Fruit fly (Drosophila melanogaster): ENCODE results near the gene CG1113.

CG1113 gene

DNA sequence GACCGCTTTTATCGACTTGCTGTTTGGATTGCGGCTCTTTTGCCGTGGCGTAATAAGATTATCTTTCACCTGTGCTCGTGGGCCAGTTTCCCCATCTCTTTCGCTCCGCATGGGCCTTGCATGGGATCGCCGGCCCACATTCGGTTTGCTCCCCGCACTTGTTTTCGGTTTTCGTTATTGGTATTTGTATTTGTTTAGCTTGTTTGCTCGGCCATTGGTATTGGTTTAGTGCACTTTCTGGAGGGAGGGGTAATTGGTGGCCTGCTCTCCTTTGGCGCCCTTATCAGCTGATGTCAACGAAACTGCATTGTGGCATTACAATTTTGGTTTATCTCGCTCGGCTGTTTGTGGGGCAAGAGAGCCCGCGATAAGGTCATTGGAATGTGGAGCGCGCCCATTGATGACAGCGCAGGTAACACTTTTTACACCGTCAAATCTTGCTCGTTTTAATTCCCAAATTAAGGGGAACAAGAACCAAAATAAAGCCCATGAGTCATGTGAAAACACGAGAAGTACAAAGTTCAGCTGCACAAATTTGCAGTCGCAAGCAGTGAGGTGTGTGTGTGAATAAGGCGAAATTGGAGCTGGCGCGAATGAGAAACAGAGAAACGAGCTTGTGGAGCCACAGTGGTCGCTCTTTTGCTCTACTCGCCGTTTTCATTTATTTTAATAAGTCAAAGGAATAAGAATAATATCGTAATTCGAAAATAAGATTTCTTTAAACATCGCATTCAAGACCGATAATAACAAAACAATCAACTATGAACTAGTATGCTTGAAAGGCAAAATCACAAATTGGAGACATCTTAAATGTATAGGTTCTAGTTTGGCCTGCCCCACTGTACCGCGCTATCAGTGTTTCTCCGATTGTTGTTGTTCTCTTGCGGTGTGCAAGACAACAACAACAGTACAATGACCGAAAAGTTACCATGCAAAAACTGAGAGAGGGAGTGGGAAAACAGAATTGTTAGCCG lies 37.3 kb upstream of the CG1113 start:
- no peak for TF ChIP-seq h (optimal IDR thresholded peaks at IDR 0.05)
- TF ChIP-seq psq (optimal IDR thresholded peaks at IDR 0.05) = no peak
- no peak for TF ChIP-seq Myc (optimal IDR thresholded peaks at IDR 0.05)
- TF ChIP-seq ttk (optimal IDR thresholded peaks at IDR 0.05) = no peak
- TF ChIP-seq Sin3A (optimal IDR thresholded peaks at IDR 0.05) = no peak
- no peak for TF ChIP-seq insv (optimal IDR thresholded peaks at IDR 0.05)

DNA sequence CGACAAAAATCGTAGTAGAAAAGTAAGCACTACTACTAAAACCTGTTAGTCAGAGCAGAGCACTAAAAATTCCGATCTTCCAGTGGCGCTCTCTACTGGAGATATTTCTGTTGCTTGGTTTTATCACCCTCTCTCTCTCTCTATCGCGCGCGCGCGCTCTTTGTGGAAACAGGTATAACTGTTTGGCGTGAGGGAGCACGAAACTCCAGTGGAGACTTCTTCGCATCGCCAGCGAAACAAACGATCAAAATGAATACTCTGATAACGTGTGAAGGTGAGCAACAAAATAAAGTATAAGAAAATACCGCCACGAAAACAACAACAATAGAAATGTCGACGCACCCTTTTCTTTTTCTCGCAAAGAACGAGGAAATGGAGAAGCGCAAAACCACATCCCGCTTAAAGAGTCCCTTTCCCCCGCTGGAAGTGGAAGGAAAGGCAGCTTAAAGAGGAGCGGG lies 36.6 kb upstream of the CG1113 start:
- TF ChIP-seq Myc (optimal IDR thresholded peaks at IDR 0.05) (no peak), ttk (optimal IDR thresholded peaks at IDR 0.05) (no peak), insv (optimal IDR thresholded peaks at IDR 0.05) (no peak), h (optimal IDR thresholded peaks at IDR 0.05) (no peak), psq (optimal IDR thresholded peaks at IDR 0.05) (no peak), Sin3A (optimal IDR thresholded peaks at IDR 0.05) (no peak)

DNA sequence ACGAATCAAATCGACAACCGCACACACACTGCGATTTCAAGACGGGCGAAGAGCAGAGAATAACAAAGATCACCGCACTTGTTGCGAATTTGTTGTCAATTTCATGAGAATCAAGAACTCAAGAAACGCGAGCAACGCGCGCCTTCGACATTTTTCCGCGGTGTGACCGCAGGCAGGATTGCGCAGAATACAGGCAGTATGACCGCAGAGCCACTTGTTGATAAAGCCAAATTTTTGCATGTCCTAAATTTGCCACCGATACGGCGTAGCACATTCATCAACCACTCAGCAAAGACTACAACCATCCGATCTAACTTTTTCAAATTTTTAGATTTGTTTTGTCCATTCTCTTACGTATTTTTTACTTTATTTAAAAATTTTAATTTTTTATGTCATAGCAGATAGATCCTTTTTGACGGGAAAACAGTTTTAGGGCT lies 35.7 kb upstream of the CG1113 start, which contains the start of gene cno:
TSS of gene cno (minus strand) at position 179 of the 437 bp plus-strand sequence.
- no peak for TF ChIP-seq insv (optimal IDR thresholded peaks at IDR 0.05)

DNA sequence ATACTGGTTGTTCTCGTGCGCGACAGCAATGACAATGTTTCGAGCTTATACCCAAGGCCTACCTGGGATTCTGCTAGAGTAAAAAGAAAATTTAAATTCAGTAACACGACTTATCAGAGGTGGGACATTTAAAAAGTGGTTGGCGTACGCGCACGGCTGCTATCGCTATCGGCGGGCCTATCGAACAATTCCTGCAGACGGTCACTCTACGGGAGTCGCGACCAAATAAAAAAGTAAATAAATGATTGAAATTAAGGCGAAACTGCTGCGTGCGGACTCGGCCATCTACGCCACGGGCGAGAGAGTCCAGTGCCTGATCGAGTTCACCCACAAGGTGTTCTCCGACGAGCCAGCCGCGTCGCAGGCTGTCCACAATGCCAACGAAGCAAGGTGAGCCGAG lies 33.5 kb upstream of the CG1113 start, which contains the start of the genes Prosbeta2R2 and CG1116:
TSS of gene Prosbeta2R2 (minus strand) at position 63 of the 400 bp plus-strand sequence.
TSS of gene CG1116 (plus strand) at position 192 of the 400 bp plus-strand sequence.
- TF ChIP-seq psq (optimal IDR thresholded peaks at IDR 0.05) = no peak
- TF ChIP-seq ttk (optimal IDR thresholded peaks at IDR 0.05) = no peak
- no peak for TF ChIP-seq h (optimal IDR thresholded peaks at IDR 0.05)
- TF ChIP-seq Myc (optimal IDR thresholded peaks at IDR 0.05) = no peak
- TF ChIP-seq Sin3A (optimal IDR thresholded peaks at IDR 0.05) = no peak
- TF ChIP-seq insv (optimal IDR thresholded peaks at IDR 0.05) = no peak

DNA sequence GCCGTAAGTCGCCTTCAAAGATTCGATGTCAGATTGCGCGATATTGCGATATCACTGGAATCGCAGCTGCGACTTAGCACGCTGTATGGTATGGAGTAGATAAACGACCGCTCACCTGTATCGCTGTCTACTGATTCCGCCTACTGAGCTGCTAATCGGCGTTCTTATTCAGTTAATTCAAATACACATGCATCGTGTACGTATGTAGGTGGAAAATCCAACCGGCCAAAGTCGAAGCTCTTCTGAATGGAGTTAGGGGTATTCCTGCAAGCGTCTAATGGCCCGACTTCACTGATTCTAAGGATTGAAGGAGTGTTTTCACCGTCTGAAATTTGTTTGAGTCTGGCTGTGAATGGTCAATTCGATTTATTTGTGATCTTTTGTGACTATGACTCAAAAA lies 29.8 kb upstream of the CG1113 start, which contains the start of gene CG2604:
TSS of gene CG2604 (minus strand) at position 231 of the 400 bp plus-strand sequence.
- no peak for TF ChIP-seq Sin3A (optimal IDR thresholded peaks at IDR 0.05)
- TF ChIP-seq insv (optimal IDR thresholded peaks at IDR 0.05) = no peak
- no peak for TF ChIP-seq Myc (optimal IDR thresholded peaks at IDR 0.05)
- TF ChIP-seq psq (optimal IDR thresholded peaks at IDR 0.05) = no peak
- TF ChIP-seq ttk (optimal IDR thresholded peaks at IDR 0.05) = no peak
- no peak for TF ChIP-seq h (optimal IDR thresholded peaks at IDR 0.05)

DNA sequence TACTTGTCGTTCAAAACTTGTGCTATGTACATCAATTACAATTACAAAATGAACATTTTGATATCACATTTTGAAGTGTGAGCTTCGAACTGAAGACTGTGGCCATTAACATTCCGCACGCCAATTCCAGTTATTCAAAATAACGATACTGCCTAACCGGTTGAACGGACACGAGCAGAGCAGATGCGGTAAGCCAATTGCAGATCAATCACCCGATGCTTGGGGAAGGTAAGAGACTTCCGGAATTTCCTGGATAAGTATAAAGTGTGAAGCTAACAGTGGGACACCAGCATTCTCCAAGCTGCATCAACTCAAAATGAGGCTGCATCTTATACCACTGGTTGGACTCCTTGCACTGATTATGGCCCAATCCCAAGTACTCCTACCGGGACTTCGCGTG lies 29.1 kb upstream of the CG1113 start, which contains the start of gene CG14664:
TSS of gene CG14664 (plus strand) at position 301 of the 400 bp plus-strand sequence.
- TF ChIP-seq h (optimal IDR thresholded peaks at IDR 0.05) (no peak), insv (optimal IDR thresholded peaks at IDR 0.05) (no peak), ttk (optimal IDR thresholded peaks at IDR 0.05) (no peak), Myc (optimal IDR thresholded peaks at IDR 0.05) (no peak), Sin3A (optimal IDR thresholded peaks at IDR 0.05) (no peak), psq (optimal IDR thresholded peaks at IDR 0.05) (no peak)

DNA sequence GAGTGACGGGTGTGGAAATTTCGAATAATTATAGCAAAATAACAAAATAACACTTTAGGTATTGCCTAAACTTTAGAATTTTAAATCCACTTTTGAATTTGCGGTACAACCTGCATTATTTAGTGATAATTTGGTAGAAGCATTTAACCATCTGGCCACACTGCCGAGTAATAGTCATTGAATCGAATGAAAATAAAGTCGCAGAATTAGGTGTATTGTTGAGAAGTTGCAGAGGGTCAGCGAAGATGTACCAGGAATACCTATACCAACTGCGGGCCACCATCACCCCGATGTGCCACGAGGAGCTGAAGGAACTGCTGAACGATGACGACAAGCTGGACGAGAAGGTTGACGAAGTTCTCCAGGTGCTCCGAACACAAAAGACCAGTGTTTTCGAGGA lies 26.9 kb upstream of the CG1113 start, which contains the start of gene Vps37B:
TSS of gene Vps37B (plus strand) at position 134 of the 400 bp plus-strand sequence.
- no peak for TF ChIP-seq insv (optimal IDR thresholded peaks at IDR 0.05)
- TF ChIP-seq Sin3A (optimal IDR thresholded peaks at IDR 0.05) = no peak
- no peak for TF ChIP-seq Myc (optimal IDR thresholded peaks at IDR 0.05)
- no peak for TF ChIP-seq h (optimal IDR thresholded peaks at IDR 0.05)
- no peak for TF ChIP-seq psq (optimal IDR thresholded peaks at IDR 0.05)
- no peak for TF ChIP-seq ttk (optimal IDR thresholded peaks at IDR 0.05)

DNA sequence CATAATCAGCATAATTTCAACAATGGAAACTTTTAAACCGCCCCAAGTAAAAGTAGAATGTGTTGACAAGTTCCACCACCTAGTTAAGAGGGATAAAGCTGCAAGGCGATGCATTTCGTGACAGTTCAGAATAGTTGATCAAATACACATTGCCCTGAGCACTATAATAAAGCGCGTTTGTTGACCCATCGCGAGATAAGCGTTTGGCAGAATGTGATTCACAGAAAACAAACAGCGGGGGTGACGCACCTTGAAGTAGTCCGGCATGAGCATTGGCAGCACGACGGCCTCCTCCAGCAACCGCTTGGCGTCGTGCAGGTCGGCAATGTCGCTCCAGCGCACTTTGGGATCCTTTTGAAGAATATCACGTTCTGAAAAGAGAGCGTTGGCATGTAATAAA lies 23.5 kb upstream of the CG1113 start:
- TF ChIP-seq Myc (optimal IDR thresholded peaks at IDR 0.05) = no peak
- no peak for TF ChIP-seq Sin3A (optimal IDR thresholded peaks at IDR 0.05)
- no peak for TF ChIP-seq insv (optimal IDR thresholded peaks at IDR 0.05)
- no peak for TF ChIP-seq h (optimal IDR thresholded peaks at IDR 0.05)
- no peak for TF ChIP-seq ttk (optimal IDR thresholded peaks at IDR 0.05)
- no peak for TF ChIP-seq psq (optimal IDR thresholded peaks at IDR 0.05)

DNA sequence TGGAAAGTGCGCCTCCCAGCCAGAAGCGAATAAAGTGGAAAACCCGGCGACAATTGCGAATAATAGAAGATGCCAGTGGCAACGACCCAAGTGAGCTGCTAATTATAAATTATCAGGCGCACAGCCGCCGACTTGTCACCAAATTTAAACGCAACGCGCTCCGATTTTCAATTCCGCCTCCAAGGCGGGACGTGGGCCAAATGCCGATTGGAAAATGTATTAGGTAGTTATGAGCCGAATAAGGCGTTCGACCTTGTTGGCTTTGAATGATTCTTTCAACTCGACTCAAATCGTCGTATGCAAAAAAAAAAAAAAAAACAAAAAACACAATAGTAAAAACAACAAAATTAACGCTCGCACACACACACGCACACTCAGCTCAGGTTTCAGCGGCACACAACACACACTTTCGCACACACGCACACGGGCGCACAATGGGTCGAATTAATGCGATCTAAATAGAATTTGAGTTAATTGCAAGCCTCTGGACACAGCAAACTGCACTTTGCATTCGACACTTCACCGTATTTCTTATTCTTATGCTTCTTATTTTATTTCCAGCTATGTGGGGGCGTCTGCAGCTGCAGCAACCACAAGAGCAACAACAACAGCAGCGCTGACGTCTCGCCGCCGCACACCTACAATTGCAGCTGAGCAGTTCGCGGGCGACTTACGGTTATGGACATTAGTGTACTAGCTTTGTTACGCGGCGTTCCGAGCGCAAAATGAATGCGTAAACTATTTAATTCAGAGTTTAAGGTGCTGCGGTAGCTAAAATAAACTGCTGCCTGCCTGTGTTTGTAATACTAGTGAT lies 21.4 kb upstream of the CG1113 start:
- no peak for TF ChIP-seq h (optimal IDR thresholded peaks at IDR 0.05)
- no peak for TF ChIP-seq psq (optimal IDR thresholded peaks at IDR 0.05)
- no peak for TF ChIP-seq ttk (optimal IDR thresholded peaks at IDR 0.05)
- no peak for TF ChIP-seq Sin3A (optimal IDR thresholded peaks at IDR 0.05)
- no peak for TF ChIP-seq Myc (optimal IDR thresholded peaks at IDR 0.05)
- TF ChIP-seq insv (optimal IDR thresholded peaks at IDR 0.05) = no peak

DNA sequence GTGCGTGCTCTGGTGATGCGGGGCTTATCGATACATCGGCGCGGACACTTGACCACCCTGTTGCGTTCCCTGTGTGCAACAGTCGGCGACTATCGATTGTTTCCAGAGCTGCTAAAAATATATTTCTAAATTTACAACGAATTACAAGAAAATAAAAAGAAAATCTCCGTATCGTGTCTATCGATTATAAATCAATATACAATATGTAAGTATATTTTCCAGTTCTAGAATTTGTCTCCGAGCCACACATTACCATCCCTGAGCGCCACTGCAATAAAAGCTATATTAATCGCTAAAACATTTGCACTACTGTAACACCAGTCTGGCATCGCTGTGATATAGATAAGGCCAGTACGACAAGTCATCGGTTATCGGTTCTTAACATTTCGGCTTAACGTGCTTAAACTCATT lies 20.8 kb upstream of the CG1113 start, which contains the start of the genes Kat60 and Mms19:
TSS of gene Kat60 (minus strand) at position 13 of the 411 bp plus-strand sequence.
TSS of gene Mms19 (plus strand) at position 347 of the 411 bp plus-strand sequence.
- no peak for TF ChIP-seq insv (optimal IDR thresholded peaks at IDR 0.05)
- TF ChIP-seq Sin3A (optimal IDR thresholded peaks at IDR 0.05) = no peak
- TF ChIP-seq psq (optimal IDR thresholded peaks at IDR 0.05) = no peak
- no peak for TF ChIP-seq ttk (optimal IDR thresholded peaks at IDR 0.05)
- TF ChIP-seq h (optimal IDR thresholded peaks at IDR 0.05) = no peak
- TF ChIP-seq Myc (optimal IDR thresholded peaks at IDR 0.05) = no peak

DNA sequence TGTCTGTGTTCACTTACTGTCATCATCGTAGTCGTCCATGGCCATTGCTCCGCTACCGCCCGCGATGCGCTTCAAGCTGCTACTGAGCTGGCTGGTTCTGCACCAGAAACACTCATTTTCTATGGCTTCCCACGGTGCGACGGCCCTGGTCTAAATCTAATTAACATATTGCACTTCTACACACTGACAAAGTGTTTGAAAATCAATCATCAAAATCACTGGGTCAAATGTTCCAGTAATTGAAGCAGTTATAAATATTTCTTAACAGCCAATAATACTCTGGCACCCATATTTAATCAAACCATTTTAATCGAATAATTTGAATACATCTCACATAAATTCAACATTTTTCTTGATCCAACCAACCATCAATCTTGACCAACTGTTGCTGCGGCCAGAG lies 15.7 kb upstream of the CG1113 start, which contains the start of gene rtp:
TSS of gene rtp (minus strand) at position 101 of the 400 bp plus-strand sequence.
- TF ChIP-seq psq (optimal IDR thresholded peaks at IDR 0.05) (no peak), h (optimal IDR thresholded peaks at IDR 0.05) (no peak), Myc (optimal IDR thresholded peaks at IDR 0.05) (no peak), Sin3A (optimal IDR thresholded peaks at IDR 0.05) (no peak), ttk (optimal IDR thresholded peaks at IDR 0.05) (no peak), insv (optimal IDR thresholded peaks at IDR 0.05) (no peak)
